Fruit fly (Drosophila melanogaster) whole organism, larva: ENCODE results near the gene CG9799.

Experiments used
- noc ChIP-seq: fragments of 200-800 bp; sonication (Bioruptor generic); optimal IDR thresholded peaks from 3 replicates; lab custom pipeline; 2019; ENCODE audit warnings: missing biosample characterization, mild to moderate bottlenecking, missing genetic modification characterization, moderate library complexity

CG9799 gene

DNA sequence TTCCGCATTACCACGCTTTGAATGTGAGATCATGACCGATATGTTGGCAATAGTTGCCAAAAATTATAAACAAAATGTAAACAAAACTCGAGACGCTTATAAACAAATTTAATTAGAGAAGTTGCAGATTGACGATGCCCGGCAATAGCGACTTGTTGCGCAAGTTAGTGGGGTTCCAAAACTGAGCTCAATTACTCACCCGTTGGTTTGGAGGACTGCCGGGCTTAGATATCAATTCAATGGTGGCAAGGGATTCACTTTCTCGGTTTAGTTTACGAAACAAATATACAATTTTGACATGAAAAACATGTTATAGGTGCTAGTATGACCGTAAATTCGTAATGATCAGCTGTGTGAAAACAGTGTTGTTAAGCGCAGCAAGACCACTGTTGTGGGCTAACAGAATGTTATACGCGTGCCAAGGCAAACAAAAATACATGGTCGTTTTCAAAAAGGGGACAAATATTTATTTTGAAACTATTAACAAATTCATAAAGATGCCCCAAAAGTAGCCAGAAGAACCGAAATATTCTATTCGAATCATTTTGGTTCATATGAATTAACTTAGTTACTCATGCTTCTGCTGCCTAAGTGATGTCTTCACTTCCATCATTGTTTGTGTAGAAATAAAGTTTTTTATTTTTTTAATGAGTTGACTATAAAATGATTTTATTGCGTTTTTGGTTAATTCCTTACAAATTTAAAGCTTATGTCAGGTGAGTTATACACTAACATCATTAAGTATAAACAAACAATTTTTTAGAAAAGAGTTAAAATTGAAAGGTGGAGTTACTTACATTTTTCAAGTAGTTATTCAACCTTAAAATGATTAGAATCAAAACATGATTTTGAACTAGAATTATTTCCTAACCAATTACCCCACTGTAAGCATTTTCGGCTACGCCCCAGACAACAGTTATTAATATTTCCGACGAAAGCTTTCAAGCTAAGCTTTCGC is 21.7 kb downstream of the CG9799 start, which contains the start of gene Elp6:
Gene Elp6, minus strand, starts transcription at position 350 of the 958 bp plus-strand sequence.
- peak; percentile 46 for TF ChIP-seq noc (tag; lab: Kevin White, UChicago)

DNA sequence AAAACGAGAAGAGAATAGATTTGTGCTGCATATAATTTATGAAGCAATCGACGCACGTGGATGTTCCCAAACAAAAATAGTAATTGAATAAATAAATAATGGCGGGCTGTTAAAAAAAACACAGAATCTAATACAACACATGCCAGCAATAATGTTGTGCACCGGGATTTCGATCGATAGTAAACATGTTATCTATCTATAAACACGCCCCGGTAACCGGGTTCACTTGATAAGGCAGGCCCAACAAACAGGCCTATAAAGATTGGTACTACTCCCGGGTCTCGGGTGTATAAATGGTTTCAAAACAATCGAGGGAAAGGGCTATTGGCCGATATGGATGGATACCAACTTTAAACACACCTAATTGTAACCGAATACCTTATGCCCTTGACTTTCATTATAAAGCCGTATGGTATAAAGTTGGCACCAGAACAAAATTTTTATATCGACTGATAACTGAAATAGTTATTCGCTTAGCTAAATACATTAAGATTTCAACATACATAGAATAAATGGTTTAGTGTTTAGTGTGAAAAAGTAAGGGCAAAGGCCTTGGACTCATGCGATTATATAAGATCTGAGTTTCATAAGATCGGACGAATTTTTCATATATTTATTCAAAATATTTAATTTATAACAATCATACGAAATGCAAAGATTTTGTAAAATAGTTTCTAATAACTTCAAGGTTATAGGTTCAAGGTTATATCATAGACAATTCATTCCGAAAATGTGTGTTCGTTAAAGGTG is 22.7 kb downstream of the CG9799 start:
- no peak for TF ChIP-seq noc (tag; lab: Kevin White, UChicago)

DNA sequence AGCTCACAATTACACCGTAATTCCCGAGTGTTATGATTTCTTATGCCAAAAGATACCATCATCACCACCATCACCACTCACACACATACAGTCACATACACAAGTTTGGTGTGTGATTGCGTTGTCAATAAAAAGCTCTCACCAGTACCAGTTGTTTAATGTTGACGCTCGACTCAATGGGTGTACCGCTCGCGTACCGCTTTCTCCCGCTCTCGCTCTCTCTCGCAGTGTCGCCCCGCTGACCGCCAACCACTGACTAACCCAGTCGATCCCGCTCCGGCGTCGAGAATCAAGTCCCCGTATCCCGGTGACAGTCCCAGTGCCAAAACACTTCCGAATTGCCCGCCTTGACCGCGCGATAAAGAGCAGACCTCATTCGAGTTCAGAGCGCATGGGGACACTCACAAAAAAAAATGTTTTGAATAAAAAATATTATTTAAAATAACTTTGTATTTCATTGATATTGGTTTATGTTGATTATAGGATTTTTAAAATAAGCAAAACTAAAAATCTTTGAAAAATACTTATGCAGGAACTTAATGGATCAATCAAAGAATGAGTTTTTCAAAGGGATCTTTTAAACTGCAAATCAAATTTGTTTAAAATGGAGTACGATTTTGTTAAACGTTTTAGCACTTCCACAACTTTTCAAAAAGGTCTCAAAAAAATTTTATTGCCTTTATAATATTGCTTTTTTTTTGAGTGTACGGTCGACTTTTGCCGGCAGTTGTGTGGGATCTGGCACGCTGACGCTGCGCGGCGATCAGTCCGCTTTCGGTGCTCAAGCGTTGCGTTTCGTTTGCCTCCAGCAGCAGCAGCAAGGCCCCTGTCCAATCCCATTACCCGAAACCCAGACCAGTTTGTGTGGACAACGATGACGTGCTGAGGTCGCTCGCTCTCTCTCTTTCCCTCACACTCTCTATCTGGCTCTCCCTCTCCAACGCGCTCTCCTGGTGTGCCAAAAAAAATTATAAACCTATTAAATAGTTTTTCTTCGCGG is 24.0 kb downstream of the CG9799 start, which contains the start of gene Dic1:
Gene Dic1, plus strand, starts transcription at position 764 of the 1,000 bp plus-strand sequence.
- TF ChIP-seq noc (tag; lab: Kevin White, UChicago): peak; percentile 99

DNA sequence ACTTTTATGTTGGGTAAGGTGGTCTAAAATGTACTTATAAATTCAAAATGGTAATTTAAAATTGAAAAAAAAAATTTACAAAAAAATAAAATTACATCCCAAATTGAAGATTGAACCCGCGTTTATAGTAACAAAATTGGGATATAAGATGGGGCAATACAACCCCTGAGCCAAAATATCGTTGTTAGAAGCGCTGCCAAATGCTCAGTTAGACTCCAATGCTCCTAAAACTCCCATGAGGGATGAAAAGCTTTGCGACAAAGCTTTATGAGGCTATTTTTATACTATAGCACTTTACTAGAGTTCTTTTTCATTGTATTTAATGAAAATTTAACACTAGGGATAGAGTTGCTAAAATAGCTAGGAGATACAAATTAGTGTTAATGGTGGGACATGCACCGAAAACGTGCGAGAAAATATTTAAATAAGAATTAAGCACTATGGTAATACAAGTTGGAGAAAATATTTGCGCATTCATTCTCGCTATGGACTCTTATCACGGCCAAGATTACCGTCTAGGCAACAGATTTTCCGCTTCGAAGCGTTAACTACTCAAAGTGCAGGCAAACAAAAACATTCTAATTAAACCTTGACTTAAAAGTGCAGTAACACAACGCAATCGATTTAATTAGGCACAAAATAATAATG is 25.0 kb downstream of the CG9799 start:
- TF ChIP-seq noc (tag; lab: Kevin White, UChicago): peak; percentile 24

DNA sequence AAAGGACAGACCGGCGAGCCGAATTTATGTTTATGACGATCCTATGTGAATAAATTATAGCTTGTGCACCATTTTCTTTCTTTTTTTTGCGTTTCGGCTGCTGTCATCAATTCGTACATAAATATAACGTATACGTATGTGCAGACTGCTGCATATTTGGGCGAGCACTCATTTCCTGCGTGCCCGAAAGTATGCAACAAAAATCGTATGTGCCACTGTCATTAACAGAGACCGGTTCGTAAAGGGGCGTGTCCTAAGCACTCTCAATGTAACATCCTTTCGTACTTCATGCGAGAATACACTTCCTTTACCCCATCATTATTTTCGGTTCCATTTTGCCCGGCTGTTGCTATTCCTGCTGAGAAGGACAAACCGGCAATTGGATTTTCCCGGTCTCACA is 28.4 kb downstream of the CG9799 start:
- TF ChIP-seq noc (tag; lab: Kevin White, UChicago): no peak

DNA sequence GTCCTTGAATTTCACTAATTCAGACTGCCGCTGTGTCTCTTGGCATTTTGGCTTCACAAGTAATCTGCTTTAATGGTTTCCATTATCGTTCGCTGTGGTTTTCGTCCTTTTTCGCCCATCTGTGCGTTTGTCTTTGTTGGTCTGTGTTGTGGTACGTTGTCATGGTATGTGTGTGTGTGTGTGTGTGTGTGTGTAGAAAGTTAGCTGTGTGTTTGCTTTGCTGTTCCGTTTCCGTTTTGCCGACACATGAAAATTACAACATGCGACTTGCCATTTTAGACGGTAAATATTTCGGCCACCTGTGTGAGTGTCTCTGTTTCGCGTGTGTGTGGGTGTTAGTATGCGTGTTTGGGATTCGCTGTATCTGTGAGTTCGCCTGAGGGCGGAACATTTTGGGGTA is 31.5 kb downstream of the CG9799 start:
- TF ChIP-seq noc (tag; lab: Kevin White, UChicago): no peak

DNA sequence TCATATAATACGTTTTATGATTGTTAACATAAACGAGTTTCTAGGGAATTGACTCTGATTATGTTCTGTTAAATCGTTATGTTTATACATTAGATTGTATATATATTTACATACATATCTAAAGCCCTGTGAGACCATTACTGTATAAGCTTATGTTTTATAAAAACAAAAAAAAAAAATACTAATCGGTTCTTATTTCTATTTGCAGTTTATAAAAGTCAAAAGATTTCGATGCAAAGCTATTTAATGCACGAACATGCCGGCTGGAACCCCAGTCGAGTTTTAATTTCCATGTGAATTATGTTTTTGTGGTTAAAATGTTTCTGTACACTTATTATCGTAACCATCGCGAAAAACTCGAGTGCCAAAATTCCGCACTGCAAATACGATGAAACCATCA is 35.1 kb downstream of the CG9799 start, which contains the start of gene mthl12:
Gene mthl12, plus strand, starts transcription at position 301 of the 400 bp plus-strand sequence.
- TF ChIP-seq noc (tag; lab: Kevin White, UChicago): no peak

DNA sequence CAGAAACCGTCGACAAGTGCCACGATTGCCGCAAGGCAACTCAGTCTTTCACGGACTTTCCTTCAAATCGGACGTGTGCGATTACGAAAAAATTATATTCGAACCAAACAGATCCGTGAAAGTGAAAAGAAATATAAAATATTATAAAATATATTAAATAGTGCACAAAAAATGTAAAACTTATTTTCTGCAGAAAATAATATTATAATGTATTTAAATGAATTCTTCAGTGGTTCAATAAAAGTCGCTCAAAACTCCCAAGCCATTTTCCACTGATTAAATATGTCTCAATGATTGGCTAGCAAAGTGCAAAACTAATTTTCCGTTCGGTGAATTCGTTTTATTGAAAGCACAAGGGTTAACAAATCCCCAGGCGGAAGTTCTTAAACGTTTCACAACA is 50.5 kb downstream of the CG9799 start, which contains the start of gene PK2-R1:
Gene PK2-R1, plus strand, starts transcription at position 301 of the 400 bp plus-strand sequence.
- no peak for TF ChIP-seq noc (tag; lab: Kevin White, UChicago)
